Fruit fly (Drosophila melanogaster) whole organism, prepupa: ENCODE data around the gene CG13930.
A peak's percentile ranks its signal among the peaks of the same experiment; 100 is the strongest.

Experiments used
- Blimp-1 ChIP-seq: fragments of 200-800 bp; sonication (Bioruptor generic); optimal IDR thresholded peaks from 3 replicates; lab custom pipeline; 2017; ENCODE audit warnings: missing biosample characterization, missing genetic modification characterization, mild to moderate bottlenecking, moderate library complexity, missing genetic modification reagents
- CG10631 ChIP-seq: fragments of 200-800 bp; sonication (Bioruptor generic); optimal IDR thresholded peaks from 2 replicates; lab custom pipeline; 2016; ENCODE audit warnings: missing biosample characterization, missing genetic modification characterization
- CG10669 ChIP-seq: fragments of 200-800 bp; sonication (Bioruptor generic); optimal IDR thresholded peaks from 3 replicates; lab custom pipeline; 2018; ENCODE audit warnings: missing biosample characterization, mild to moderate bottlenecking, missing genetic modification characterization, moderate library complexity
- CG11762 ChIP-seq: fragments of 200-800 bp; sonication (Bioruptor generic); optimal IDR thresholded peaks from 3 replicates; lab custom pipeline; 2016; ENCODE audit warnings: missing biosample characterization, missing genetic modification characterization; ENCODE audit not compliant: insufficient read depth
- CG11902 ChIP-seq: fragments of 200-800 bp; sonication (Bioruptor generic); optimal IDR thresholded peaks from 3 replicates; lab custom pipeline; 2016; ENCODE audit warnings: missing biosample characterization, missing genetic modification characterization
- CG1621 ChIP-seq: fragments of 200-800 bp; sonication (Bioruptor generic); optimal IDR thresholded peaks from 3 replicates; lab custom pipeline; 2018; ENCODE audit warnings: missing biosample characterization, mild to moderate bottlenecking, missing genetic modification characterization
- CG16779 ChIP-seq: fragments of 200-800 bp; sonication (Bioruptor generic); optimal IDR thresholded peaks from 3 replicates; lab custom pipeline; 2017; ENCODE audit warnings: missing biosample characterization, mild to moderate bottlenecking, missing genetic modification characterization
- CG3032 ChIP-seq: fragments of 200-800 bp; optimal IDR thresholded peaks from 2 replicates; lab custom pipeline; 2019; ENCODE audit warnings: missing biosample characterization, mild to moderate bottlenecking, missing genetic modification characterization, moderate library complexity
- CG31627 ChIP-seq: fragments of 200-800 bp; sonication (Bioruptor generic); optimal IDR thresholded peaks from 3 replicates; lab custom pipeline; 2016; ENCODE audit warnings: missing biosample characterization, missing genetic modification characterization
- CG32006 ChIP-seq: fragments of 200-800 bp; sonication (Bioruptor generic); optimal IDR thresholded peaks from 3 replicates; lab custom pipeline; 2017; ENCODE audit warnings: missing biosample characterization, mild to moderate bottlenecking, missing genetic modification characterization
- CG34406 ChIP-seq: fragments of 200-800 bp; sonication (Bioruptor generic); optimal IDR thresholded peaks from 3 replicates; lab custom pipeline; 2016; ENCODE audit warnings: missing biosample characterization, missing genetic modification characterization
- CG3919 ChIP-seq: fragments of 200-800 bp; sonication (Bioruptor generic); optimal IDR thresholded peaks from 3 replicates; lab custom pipeline; 2016; ENCODE audit warnings: missing biosample characterization, missing genetic modification characterization
- CG4318 ChIP-seq: fragments of 200-800 bp; sonication (Bioruptor generic); optimal IDR thresholded peaks from 3 replicates; lab custom pipeline; 2017; ENCODE audit warnings: missing biosample characterization, mild to moderate bottlenecking, missing genetic modification characterization
- CG6163 ChIP-seq: fragments of 200-800 bp; sonication (Bioruptor generic); IDR thresholded peaks from 3 replicates; pipeline ENCODE4 v1.3.6; 2022; ENCODE audit warnings: missing biosample characterization, missing genetic modification characterization
- CG6276 ChIP-seq: fragments of 200-800 bp; sonication (Bioruptor generic); optimal IDR thresholded peaks from 2 replicates; lab custom pipeline; 2017; ENCODE audit warnings: missing biosample characterization, mild to moderate bottlenecking, missing genetic modification characterization
- CG6792 ChIP-seq: fragments of 200-800 bp; sonication (Bioruptor generic); optimal IDR thresholded peaks from 3 replicates; lab custom pipeline; 2016; ENCODE audit warnings: missing biosample characterization, missing genetic modification characterization
- CG6808 ChIP-seq: fragments of 200-800 bp; sonication (Bioruptor generic); optimal IDR thresholded peaks from 3 replicates; lab custom pipeline; 2017; ENCODE audit warnings: missing biosample characterization, missing genetic modification characterization, mild to moderate bottlenecking, moderate library complexity, missing genetic modification reagents
- CG7368 ChIP-seq: fragments of 200-800 bp; sonication (Bioruptor generic); optimal IDR thresholded peaks from 3 replicates; lab custom pipeline; 2016; ENCODE audit warnings: missing biosample characterization, missing genetic modification characterization
- CG8119 ChIP-seq: fragments of 200-800 bp; sonication (Bioruptor generic); IDR thresholded peaks from 3 replicates; pipeline ENCODE4 v1.3.6; 2022; ENCODE audit warnings: missing biosample characterization, missing genetic modification characterization
- CG8319 ChIP-seq: fragments of 200-800 bp; sonication (Bioruptor generic); optimal IDR thresholded peaks from 3 replicates; lab custom pipeline; 2016; ENCODE audit warnings: missing biosample characterization, missing genetic modification characterization
- Eip78C ChIP-seq: fragments of 200-800 bp; sonication (Bioruptor generic); peaks from one replicate; lab custom pipeline; 2016; ENCODE audit warnings: missing biosample characterization, missing genetic modification characterization
- Eip93F ChIP-seq: fragments of 200-800 bp; sonication (Bioruptor generic); optimal IDR thresholded peaks from 2 replicates; lab custom pipeline; 2016; ENCODE audit warnings: missing biosample characterization, mild to moderate bottlenecking, missing genetic modification characterization
- Ets21C ChIP-seq: fragments of 200-800 bp; sonication (Bioruptor generic); optimal IDR thresholded peaks from 3 replicates; lab custom pipeline; 2016; ENCODE audit warnings: missing biosample characterization, missing genetic modification characterization
- Ets96B ChIP-seq: fragments of 200-800 bp; optimal IDR thresholded peaks from 2 replicates; lab custom pipeline; 2019; ENCODE audit warnings: missing biosample characterization, mild to moderate bottlenecking, missing genetic modification characterization, moderate library complexity
- Hr38 ChIP-seq: sonication (Bioruptor generic); optimal IDR thresholded peaks from 2 replicates; lab custom pipeline; 2016; ENCODE audit warnings: missing biosample characterization, missing genetic modification characterization
- Hr39 ChIP-seq: fragments of 200-800 bp; sonication (Bioruptor generic); optimal IDR thresholded peaks from 2 replicates; lab custom pipeline; 2016; ENCODE audit warnings: missing biosample characterization, missing genetic modification characterization
- Lpt ChIP-seq: fragments of 200-800 bp; sonication (Bioruptor generic); optimal IDR thresholded peaks from 3 replicates; lab custom pipeline; 2016; ENCODE audit warnings: missing biosample characterization, missing genetic modification characterization
- Met ChIP-seq: fragments of 200-800 bp; sonication (Bioruptor generic); optimal IDR thresholded peaks from 3 replicates; lab custom pipeline; 2016; ENCODE audit warnings: missing biosample characterization, missing genetic modification characterization
- OdsH ChIP-seq: fragments of 200-800 bp; sonication (Bioruptor generic); optimal IDR thresholded peaks from 3 replicates; lab custom pipeline; 2016; ENCODE audit warnings: missing biosample characterization, missing genetic modification characterization
- Smox ChIP-seq: fragments of 200-800 bp; sonication (Bioruptor generic); optimal IDR thresholded peaks from 3 replicates; lab custom pipeline; 2016; ENCODE audit warnings: missing biosample characterization, missing genetic modification characterization
- Sox102F ChIP-seq: fragments of 200-800 bp; sonication (Bioruptor generic); optimal IDR thresholded peaks from 2 replicates; lab custom pipeline; 2016; ENCODE audit warnings: missing biosample characterization, mild to moderate bottlenecking, missing genetic modification characterization
- achi ChIP-seq: fragments of 200-800 bp; sonication (Bioruptor generic); optimal IDR thresholded peaks from 3 replicates; lab custom pipeline; 2016; ENCODE audit warnings: missing biosample characterization, missing genetic modification characterization
- acj6 ChIP-seq: fragments of 200-800 bp; sonication (Bioruptor generic); optimal IDR thresholded peaks from 3 replicates; lab custom pipeline; 2016; ENCODE audit warnings: missing biosample characterization, missing genetic modification characterization
- cyc ChIP-seq: fragments of 200-800 bp; sonication (Bioruptor generic); optimal IDR thresholded peaks from 3 replicates; lab custom pipeline; 2016; ENCODE audit warnings: missing biosample characterization, missing genetic modification characterization
- dac ChIP-seq: fragments of 200-800 bp; sonication (Bioruptor generic); optimal IDR thresholded peaks from 2 replicates; lab custom pipeline; 2017; ENCODE audit warnings: missing biosample characterization, mild to moderate bottlenecking, missing genetic modification characterization
- dsx ChIP-seq: fragments of 200-800 bp; optimal IDR thresholded peaks from 3 replicates; lab custom pipeline; 2019; ENCODE audit warnings: missing biosample characterization, mild to moderate bottlenecking, missing genetic modification characterization, moderate library complexity; ENCODE audit not compliant: poor library complexity, severe bottlenecking
- eg ChIP-seq: fragments of 200-800 bp; sonication (Bioruptor generic); IDR thresholded peaks from 3 replicates; pipeline ENCODE4 v1.3.6; 2022; ENCODE audit warnings: missing biosample characterization, missing genetic modification characterization
- esn ChIP-seq: fragments of 200-800 bp; sonication (Bioruptor generic); optimal IDR thresholded peaks from 2 replicates; lab custom pipeline; 2016; ENCODE audit warnings: missing biosample characterization, mild to moderate bottlenecking, missing genetic modification characterization, moderate library complexity
- fd59A ChIP-seq: fragments of 200-800 bp; sonication (Bioruptor generic); optimal IDR thresholded peaks from 2 replicates; lab custom pipeline; 2017; ENCODE audit warnings: missing biosample characterization, mild to moderate bottlenecking, missing genetic modification characterization, missing genetic modification reagents
- lz ChIP-seq: fragments of 200-800 bp; sonication (Bioruptor generic); optimal IDR thresholded peaks from 3 replicates; lab custom pipeline; 2016; ENCODE audit warnings: missing biosample characterization, missing genetic modification characterization
- net ChIP-seq: fragments of 200-800 bp; sonication (Bioruptor generic); optimal IDR thresholded peaks from 3 replicates; lab custom pipeline; 2016; ENCODE audit warnings: missing biosample characterization, missing genetic modification characterization
- salr ChIP-seq, 2 experiments: fragments of 200-800 bp; sonication (Bioruptor generic); optimal IDR thresholded peaks; 3 replicates each; lab custom pipeline; 2016 to 2018; ENCODE audit warnings: missing biosample characterization in 2 of 2, missing genetic modification characterization in 2 of 2, mild to moderate bottlenecking in 1 of 2
- spab ChIP-seq: fragments of 200-800 bp; sonication (Bioruptor generic); optimal IDR thresholded peaks from 2 replicates; lab custom pipeline; 2017; ENCODE audit warnings: missing biosample characterization, mild to moderate bottlenecking, missing genetic modification characterization, missing genetic modification reagents
- svp ChIP-seq: fragments of 200-800 bp; sonication (Bioruptor generic); peaks from one replicate; lab custom pipeline; 2016; ENCODE audit warnings: missing biosample characterization, missing genetic modification characterization

Gene CG13930

dm6 chr3L:1644920-1645567, 27.5 kb downstream of the CG13930 start, which contains the start of the genes alphaCOP and CG13919 (continued):
- TF ChIP-seq Eip93F (GFP tag; lab: Kevin White, UChicago) = no peak
- peak; percentile 98 for TF ChIP-seq Met (GFP tag; lab: Kevin White, UChicago)
- peak; percentile 89 for TF ChIP-seq spab (GFP tag; lab: Kevin White, UChicago)
- TF ChIP-seq CG4318 (GFP tag; lab: Kevin White, UChicago) = no peak
- TF ChIP-seq achi (GFP tag; lab: Kevin White, UChicago) = peak; percentile 97
- peak; percentile 95 for TF ChIP-seq Ets96B (tag; lab: Kevin White, UChicago)
- peak; percentile 97 for TF ChIP-seq Lpt (GFP tag; lab: Kevin White, UChicago)
- peak; percentile 97 for TF ChIP-seq CG32006 (GFP tag; lab: Kevin White, UChicago)
- peak; percentile 96 for TF ChIP-seq CG8319
- peak; percentile 97 for TF ChIP-seq CG34406 (GFP tag; lab: Kevin White, UChicago)
- peak; percentile 98 for TF ChIP-seq lz (GFP tag; lab: Kevin White, UChicago)
- TF ChIP-seq Ets21C (GFP tag; lab: Kevin White, UChicago) = peak; percentile 95
- peak; percentile 98 for TF ChIP-seq dsx (GFP tag; lab: Kevin White, UChicago)
- TF ChIP-seq CG1621 (tag; lab: Kevin White, UChicago) = peak; percentile 95
- TF ChIP-seq CG3032 (tag; lab: Kevin White, UChicago) = peak; percentile 97
- TF ChIP-seq cyc (GFP tag; lab: Kevin White, UChicago) = peak; percentile 96
- peak; percentile 91 for TF ChIP-seq CG11902 (GFP tag; lab: Kevin White, UChicago)
- TF ChIP-seq CG3919 = peak; percentile 96
- peak; percentile 97 for TF ChIP-seq CG6792 (GFP tag; lab: Kevin White, UChicago)
- TF ChIP-seq net (GFP tag; lab: Kevin White, UChicago) = peak; percentile 96
- peak; percentile 99 for TF ChIP-seq acj6 (GFP tag; lab: Kevin White, UChicago)
- peak; percentile 98 for TF ChIP-seq CG31627
- TF ChIP-seq salr (GFP tag; optimal IDR thresholded peaks at IDR 0.05; lab: Kevin White, UChicago) = peak; percentile 94
- TF ChIP-seq CG6276 (GFP tag; lab: Kevin White, UChicago) = no peak
- peak; percentile 99 for TF ChIP-seq OdsH (GFP tag; lab: Kevin White, UChicago)

DNA sequence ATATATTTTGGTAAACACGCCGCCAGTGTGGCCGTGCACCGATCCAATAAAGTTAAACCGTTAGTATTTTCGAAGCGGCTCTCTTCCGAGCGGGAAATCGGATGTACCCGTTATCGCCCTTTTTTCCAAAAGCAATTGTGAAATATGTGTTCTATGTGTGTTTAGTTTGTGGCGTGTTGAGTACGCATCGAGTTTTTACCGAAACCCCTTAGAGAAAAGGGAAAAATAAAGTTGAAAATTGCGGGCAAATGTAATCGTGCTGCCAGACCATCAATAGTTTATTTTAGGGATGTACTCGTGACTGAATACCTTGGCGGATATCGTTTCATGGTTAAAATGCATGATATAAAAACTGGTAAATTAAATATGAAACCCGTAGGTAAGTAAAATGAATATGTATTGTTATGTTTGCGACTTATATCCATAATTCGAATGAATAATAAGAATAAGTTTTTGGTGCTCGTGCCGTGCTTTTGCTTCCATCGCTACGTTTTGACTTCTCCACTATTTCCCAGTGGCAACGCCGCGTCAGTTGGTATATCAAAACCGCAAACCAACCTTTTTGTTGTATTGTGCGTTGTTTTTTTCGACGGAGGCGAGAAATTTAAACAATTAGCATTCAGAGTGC, 33.2 kb downstream of the CG13930 start, which contains the start of the genes Mettl2 and Bgb:
Gene Mettl2, minus strand, starts transcription at position 51 of the 628 bp plus-strand sequence.
Gene Bgb, plus strand, starts transcription at position 527 of the 628 bp plus-strand sequence.
- peak; percentile 74 for TF ChIP-seq CG3919
- TF ChIP-seq svp (GFP tag; lab: Kevin White, UChicago) = no peak
- no peak for TF ChIP-seq Hr38 (GFP tag; lab: Kevin White, UChicago)
- TF ChIP-seq CG6792 (GFP tag; lab: Kevin White, UChicago) = peak; percentile 75
- peak in 1 of 2 experiments; percentile 29 for TF ChIP-seq salr (GFP tag; optimal IDR thresholded peaks at IDR 0.05; lab: Kevin White, UChicago)
- no peak for TF ChIP-seq CG16779 (tag; lab: Kevin White, UChicago)
- peak; percentile 89 for TF ChIP-seq lz (GFP tag; lab: Kevin White, UChicago)
- TF ChIP-seq CG7368 (GFP tag; lab: Kevin White, UChicago) = peak; percentile 40
- TF ChIP-seq dac (GFP tag; lab: Kevin White, UChicago) = peak; percentile 42
- TF ChIP-seq CG6808 (GFP tag; lab: Kevin White, UChicago) = no peak
- peak; percentile 85 for TF ChIP-seq Ets21C (GFP tag; lab: Kevin White, UChicago)
- peak; percentile 35 for TF ChIP-seq CG11762 (GFP tag; lab: Kevin White, UChicago)
- TF ChIP-seq Sox102F (GFP tag; lab: Kevin White, UChicago) = no peak
- peak; percentile 83 for TF ChIP-seq CG6163 (GFP tag; lab: Robert Waterston, UW)
- no peak for TF ChIP-seq Eip78C (GFP tag; lab: Kevin White, UChicago)
- peak; percentile 73 for TF ChIP-seq achi (GFP tag; lab: Kevin White, UChicago)
- no peak for TF ChIP-seq CG4318 (GFP tag; lab: Kevin White, UChicago)
- no peak for TF ChIP-seq Eip93F (GFP tag; lab: Kevin White, UChicago)
- TF ChIP-seq eg (GFP tag; lab: Robert Waterston, UW) = peak; percentile 73; the same call in 2 of the 3 replicates
- TF ChIP-seq esn (GFP tag; lab: Kevin White, UChicago) = peak; percentile 85
- TF ChIP-seq CG11902 (GFP tag; lab: Kevin White, UChicago) = peak; percentile 79
- TF ChIP-seq CG1621 (tag; lab: Kevin White, UChicago) = peak; percentile 47
- TF ChIP-seq Met (GFP tag; lab: Kevin White, UChicago) = no peak
- no peak for TF ChIP-seq dsx (GFP tag; lab: Kevin White, UChicago)
- no peak for TF ChIP-seq spab (GFP tag; lab: Kevin White, UChicago)
- no peak for TF ChIP-seq Blimp-1 (GFP tag; lab: Kevin White, UChicago)
- peak; percentile 58 for TF ChIP-seq CG34406 (GFP tag; lab: Kevin White, UChicago)
- peak; percentile 83 for TF ChIP-seq CG10631 (GFP tag; lab: Kevin White, UChicago)
- TF ChIP-seq Ets96B (tag; lab: Kevin White, UChicago) = peak; percentile 63
- TF ChIP-seq OdsH (GFP tag; lab: Kevin White, UChicago) = no peak
- TF ChIP-seq CG10669 (GFP tag; lab: Kevin White, UChicago) = no peak
- TF ChIP-seq CG3032 (tag; lab: Kevin White, UChicago) = peak; percentile 81
- TF ChIP-seq CG8119 (GFP tag; lab: Robert Waterston, UW) = peak; percentile 53
- peak; percentile 90 for TF ChIP-seq Hr39 (GFP tag; lab: Kevin White, UChicago)
- peak; percentile 73 for TF ChIP-seq Smox
- peak; percentile 32 for TF ChIP-seq fd59A (GFP tag; lab: Kevin White, UChicago)
